Worm (Caenorhabditis elegans) whole organism, L2 larva: ENCODE measurements around the gene cest-2.2.
"Not testable (repeated sequence)": the region's sequence is repeated elsewhere in the genome, so short reads cannot be mapped to it uniquely, and the experiment has no call there.

Source experiments
- F13H6.1 ChIP-seq: sonication (generic microtip); optimal IDR thresholded peaks from 2 replicates; lab custom pipeline; 2016; ENCODE audit warnings: missing genetic modification characterization, missing compliant biosample characterization
- blmp-1 ChIP-seq: sonication (generic microtip); optimal IDR thresholded peaks from 2 replicates; lab custom pipeline; 2017; ENCODE audit warnings: missing genetic modification characterization, mild to moderate bottlenecking, missing compliant biosample characterization, antibody characterized with exemption, moderate library complexity; ENCODE audit not compliant: insufficient read depth
- egl-27 ChIP-seq: sonication (generic microtip); optimal IDR thresholded peaks from 3 replicates; lab custom pipeline; 2017; ENCODE audit warnings: missing biosample characterization, missing genetic modification reagents, missing genetic modification characterization
- elt-3 ChIP-seq: sonication (generic microtip); optimal IDR thresholded peaks from 2 replicates; lab custom pipeline; 2017; ENCODE audit warnings: missing biosample characterization, missing genetic modification characterization
- lin-11 ChIP-seq: fragments of 150-350 bp; sonication (generic microtip); optimal IDR thresholded peaks from 2 replicates; lab custom pipeline; 2014; ENCODE audit warnings: missing biosample characterization, missing genetic modification characterization, inconsistent platforms, mixed read lengths
- snpc-4 ChIP-seq: fragments of 150-350 bp; optimal IDR thresholded peaks from 2 replicates; lab custom pipeline; 2014; ENCODE audit warnings: missing biosample characterization, missing genetic modification characterization
- ztf-11 ChIP-seq: sonication (generic microtip); optimal IDR thresholded peaks from 2 replicates; lab custom pipeline; 2017; ENCODE audit warnings: missing biosample characterization, missing genetic modification characterization
- ztf-4 ChIP-seq: fragments of 150-350 bp; optimal IDR thresholded peaks from 2 replicates; lab custom pipeline; 2014; ENCODE audit warnings: missing biosample characterization, missing genetic modification characterization

DNA sequence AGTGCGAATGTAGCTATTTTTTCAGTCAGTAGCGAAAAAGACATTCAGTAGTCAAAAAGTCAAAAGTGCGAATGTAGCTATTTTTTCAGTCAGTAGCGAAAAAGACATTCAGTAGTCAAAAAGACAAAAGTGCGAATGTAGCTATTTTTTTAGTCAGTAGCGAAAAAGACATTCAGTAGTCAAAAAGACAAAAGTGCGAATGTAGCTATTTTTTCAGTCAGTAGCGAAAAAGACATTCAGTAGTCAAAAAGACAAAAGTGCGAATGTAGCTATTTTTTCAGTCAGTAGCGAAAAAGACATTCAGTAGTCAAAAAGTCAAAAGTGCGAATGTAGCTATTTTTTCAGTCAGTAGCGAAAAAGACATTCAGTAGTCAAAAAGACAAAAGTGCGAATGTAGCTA lies 30.1 kb upstream of the cest-2.2 start, which contains the start of gene T16A9.3:
- TF ChIP-seq elt-3; egl-27 (tag; lab: Kevin White, UChicago); lin-11 (tag; lab: Kevin White, UChicago); ztf-11; blmp-1 (tag; lab: Kevin White, UChicago); snpc-4 (tag; lab: Kevin White, UChicago); F13H6.1 (tag; lab: Kevin White, UChicago); ztf-4 (tag; lab: Kevin White, UChicago): not testable (repeated sequence)
